Fruit fly (Drosophila melanogaster) whole organism, embryonic: ENCODE data around the gene Swip-1.

ENCODE experiments used
- Abd-B ChIP-seq: fragments of 200-800 bp; sonication (Bioruptor generic); optimal IDR thresholded peaks from 2 replicates; lab custom pipeline; 2018; ENCODE audit warnings: missing biosample characterization, mild to moderate bottlenecking, missing genetic modification characterization, moderate library complexity
- CG10274 ChIP-seq: fragments of 200-800 bp; sonication (Bioruptor generic); optimal IDR thresholded peaks from 3 replicates; lab custom pipeline; 2017; ENCODE audit warnings: missing biosample characterization, mild to moderate bottlenecking, missing genetic modification characterization
- CG10431 ChIP-seq: fragments of 200-800 bp; sonication (Bioruptor generic); optimal IDR thresholded peaks from 3 replicates; lab custom pipeline; 2018; ENCODE audit warnings: missing biosample characterization, mild to moderate bottlenecking, missing genetic modification characterization
- CG15514 ChIP-seq: fragments of 200-800 bp; sonication (Bioruptor generic); optimal IDR thresholded peaks from 3 replicates; lab custom pipeline; 2017; ENCODE audit warnings: missing biosample characterization, missing genetic modification characterization, mild to moderate bottlenecking, moderate library complexity, missing genetic modification reagents
- CG2199 ChIP-seq: fragments of 200-800 bp; sonication (Bioruptor generic); IDR thresholded peaks from 3 replicates; pipeline ENCODE4 v1.3.6; 2022; ENCODE audit warnings: missing biosample characterization, missing genetic modification characterization
- CG2875 ChIP-seq: fragments of 200-800 bp; sonication (Bioruptor generic); optimal IDR thresholded peaks from 2 replicates; lab custom pipeline; 2017; ENCODE audit warnings: missing biosample characterization, mild to moderate bottlenecking, missing genetic modification characterization, missing genetic modification reagents
- CG31224 ChIP-seq: fragments of 200-800 bp; sonication (Bioruptor generic); IDR thresholded peaks from 2 replicates; pipeline ENCODE4 v1.3.6; 2022; ENCODE audit warnings: missing biosample characterization, missing genetic modification characterization
- CG4404 ChIP-seq: fragments of 200-800 bp; sonication (Bioruptor generic); IDR thresholded peaks from 2 replicates; pipeline ENCODE4 v1.3.6; 2022; ENCODE audit warnings: missing biosample characterization, missing genetic modification characterization
- CG7372 ChIP-seq: fragments of 200-800 bp; sonication (Bioruptor generic); IDR thresholded peaks from 2 replicates; pipeline ENCODE4 v1.3.6; 2022; ENCODE audit warnings: missing biosample characterization, missing genetic modification characterization
- CG7839 ChIP-seq: fragments of 200-800 bp; sonication (Bioruptor generic); optimal IDR thresholded peaks from 3 replicates; lab custom pipeline; 2018; ENCODE audit warnings: missing biosample characterization, mild to moderate bottlenecking, missing genetic modification characterization, moderate library complexity
- CG8359 ChIP-seq: fragments of 200-800 bp; sonication (Bioruptor generic); optimal IDR thresholded peaks from 2 replicates; lab custom pipeline; 2017; ENCODE audit warnings: missing biosample characterization, mild to moderate bottlenecking, missing genetic modification characterization, borderline replicate concordance
- CG8388 ChIP-seq: fragments of 200-800 bp; sonication (Bioruptor generic); optimal IDR thresholded peaks from 2 replicates; lab custom pipeline; 2019; ENCODE audit warnings: missing biosample characterization, mild to moderate bottlenecking, missing genetic modification characterization, moderate library complexity
- D ChIP-seq, 2 experiments: fragments of 200-800 bp in 1 of 2; fragments of >200 bp in 1 of 2; sonication (Bioruptor generic) in 1 of 2; optimal IDR thresholded peaks; 2 replicates in 1 of 2; 3 replicates in 1 of 2; lab custom pipeline; 2017; ENCODE audit warnings: mild to moderate bottlenecking in 1 of 2, missing biosample characterization in 1 of 2, missing genetic modification characterization in 1 of 2, missing genetic modification reagents in 1 of 2
- Deaf1 ChIP-seq: fragments of 200-800 bp; optimal IDR thresholded peaks from 3 replicates; lab custom pipeline; 2019; ENCODE audit warnings: missing biosample characterization, mild to moderate bottlenecking, missing genetic modification characterization, moderate library complexity
- Dll ChIP-seq: fragments of 200-800 bp; sonication (Bioruptor generic); IDR thresholded peaks from 4 replicates; pipeline ENCODE4 v1.3.6; 2022; ENCODE audit warnings: missing biosample characterization, missing genetic modification characterization; ENCODE audit not compliant: partially characterized antibody
- Fer2 ChIP-seq: fragments of 200-800 bp; sonication (Bioruptor generic); optimal IDR thresholded peaks from 2 replicates; lab custom pipeline; 2018; ENCODE audit warnings: missing biosample characterization, mild to moderate bottlenecking, missing genetic modification characterization, moderate library complexity
- HLHmδ ChIP-seq: fragments of 200-800 bp; sonication (Bioruptor generic); optimal IDR thresholded peaks from 2 replicates; lab custom pipeline; 2018; ENCODE audit warnings: missing biosample characterization, mild to moderate bottlenecking, missing genetic modification characterization, moderate library complexity
- Hr39 ChIP-seq: fragments of >200 bp; optimal IDR thresholded peaks from 2 replicates; lab custom pipeline; 2017
- Jarid2 ChIP-seq: fragments of 200-800 bp; sonication (Bioruptor generic); optimal IDR thresholded peaks from 3 replicates; lab custom pipeline; 2017; ENCODE audit warnings: mild to moderate bottlenecking, missing biosample characterization, missing genetic modification reagents, missing genetic modification characterization
- Lpt ChIP-seq: fragments of >200 bp; optimal IDR thresholded peaks from 2 replicates; lab custom pipeline; 2018; ENCODE audit warnings: missing biosample characterization, missing genetic modification characterization
- Med ChIP-seq: fragments of 200-800 bp; sonication (Bioruptor generic); peaks from one replicate; lab custom pipeline; 2016; ENCODE audit warnings: missing biosample characterization, missing genetic modification characterization, mild to moderate bottlenecking, inconsistent platforms, moderate library complexity
- NC2α ChIP-seq: fragments of 200-800 bp; sonication (Bioruptor generic); optimal IDR thresholded peaks from 2 replicates; lab custom pipeline; 2016; ENCODE audit warnings: missing biosample characterization, missing genetic modification characterization
- PHDP ChIP-seq: fragments of 200-800 bp; sonication (Bioruptor generic); optimal IDR thresholded peaks from 3 replicates; lab custom pipeline; 2018; ENCODE audit warnings: missing biosample characterization, mild to moderate bottlenecking, missing genetic modification characterization, moderate library complexity
- Trl ChIP-seq, 3 experiments: fragments of >200 bp in 2 of 3; fragments of 200-800 bp in 1 of 3; sonication (Bioruptor generic) in 1 of 3; optimal IDR thresholded peaks; 2 replicates in 1 of 3; 3 replicates in 2 of 3; lab custom pipeline; 2016 to 2017; ENCODE audit warnings: missing biosample characterization in 1 of 3, missing genetic modification characterization in 1 of 3
- crol ChIP-seq: fragments of 200-800 bp; sonication (Bioruptor generic); IDR thresholded peaks from 2 replicates; pipeline ENCODE4 v1.3.6; 2022; ENCODE audit warnings: missing biosample characterization, missing genetic modification characterization
- fd102C ChIP-seq: fragments of 200-800 bp; sonication (Bioruptor generic); optimal IDR thresholded peaks from 2 replicates; lab custom pipeline; 2018; ENCODE audit warnings: missing biosample characterization, mild to moderate bottlenecking, missing genetic modification characterization, moderate library complexity
- ham ChIP-seq: fragments of 200-800 bp; sonication (Bioruptor generic); IDR thresholded peaks from 2 replicates; pipeline ENCODE4 v1.3.6; 2022; ENCODE audit warnings: missing biosample characterization, missing genetic modification characterization
- scrt ChIP-seq: fragments of 200-800 bp; sonication (Bioruptor generic); optimal IDR thresholded peaks from 2 replicates; lab custom pipeline; 2018; ENCODE audit warnings: missing biosample characterization, mild to moderate bottlenecking, missing genetic modification characterization, moderate library complexity
- sd ChIP-seq: fragments of 200-800 bp; sonication (Bioruptor generic); optimal IDR thresholded peaks from 3 replicates; lab custom pipeline; 2018; ENCODE audit warnings: missing biosample characterization, mild to moderate bottlenecking, missing genetic modification characterization, moderate library complexity
- stc ChIP-seq: fragments of 200-800 bp; sonication (Bioruptor generic); IDR thresholded peaks from 2 replicates; pipeline ENCODE4 v1.3.6; 2022; ENCODE audit warnings: missing biosample characterization, missing genetic modification characterization
- usp ChIP-seq: fragments of >200 bp; optimal IDR thresholded peaks from 2 replicates; lab custom pipeline; 2017; ENCODE audit warnings: missing biosample characterization, missing genetic modification characterization
- z ChIP-seq: fragments of 200-800 bp; sonication (Bioruptor generic); IDR thresholded peaks from 3 replicates; pipeline ENCODE4 v1.3.6; 2022; ENCODE audit warnings: missing biosample characterization, missing genetic modification characterization

The Swip-1 gene

dm6 chr2L:18946636-18947514, 40.2 kb downstream of the Swip-1 start (continued):
- TF ChIP-seq scrt (GFP tag; lab: Kevin White, UChicago) (no peak), Fer2 (tag; lab: Kevin White, UChicago) (no peak), CG15514 (GFP tag; lab: Kevin White, UChicago) (no peak), CG7839 (tag; lab: Kevin White, UChicago) (peak; percentile 46), fd102C (GFP tag; lab: Kevin White, UChicago) (no peak), PHDP (tag; lab: Kevin White, UChicago) (peak; percentile 26)

dm6 chr2L:18945765-18946552, 41.1 kb downstream of the Swip-1 start, which contains the start of gene CG46304:
Gene CG46304 (plus strand): TSS chr2L:18946305.
- TF ChIP-seq stc (no peak), CG7372 (no peak), CG8388 (peak; percentile 40), CG2199 (0 out of 3 replicates have a peak, but pooled peaks have one; percentile 14), crol (GFP tag; lab: Robert Waterston, UW) (peak; percentile 53), Jarid2 (no peak), ham (GFP tag; lab: Robert Waterston, UW) (0 out of 2 replicates have a peak, but pooled peaks have one; percentile 6), NC2α (GFP tag; lab: Kevin White, UChicago) (no peak), Trl (optimal IDR thresholded peaks at IDR 0.05; lab: Kevin White, UChicago) (no peak), Trl (GFP tag; optimal IDR thresholded peaks at IDR 0.05; lab: Kevin White, UChicago) (no peak), CG10431 (GFP tag; lab: Kevin White, UChicago) (no peak), CG2875 (GFP tag; lab: Kevin White, UChicago) (no peak), D (optimal IDR thresholded peaks at IDR 0.05; lab: Kevin White, UChicago) (no peak), D (GFP tag; optimal IDR thresholded peaks at IDR 0.05; lab: Kevin White, UChicago) (no peak), z (GFP tag; lab: Robert Waterston, UW) (peak; percentile 75), Med (peak; percentile 0), Abd-B (GFP tag; lab: Kevin White, UChicago) (no peak), CG10274 (GFP tag; lab: Kevin White, UChicago) (no peak), HLHmδ (GFP tag; lab: Kevin White, UChicago) (peak; percentile 15), Lpt (GFP tag; lab: Kevin White, UChicago) (no peak), Deaf1 (tag; lab: Kevin White, UChicago) (peak; percentile 56), CG8359 (GFP tag; lab: Kevin White, UChicago) (no peak), Hr39 (no peak), sd (tag; lab: Kevin White, UChicago) (peak; percentile 18), Dll (GFP tag; lab: Robert Waterston, UW) (no peak), CG31224 (GFP tag; lab: Robert Waterston, UW) (peak; percentile 79), CG4404 (GFP tag; lab: Robert Waterston, UW) (no peak), usp (GFP tag; lab: Kevin White, UChicago) (no peak)
